Worm (Caenorhabditis elegans) whole organism, L2 larva: Measurements from ENCODE around the gene K08D9.6.

Experiments
- C34F6.9 ChIP-seq: fragments of 150-350 bp; optimal IDR thresholded peaks from 2 replicates; lab custom pipeline; 2014; ENCODE audit warnings: missing biosample characterization, missing genetic modification characterization
- F13H6.1 ChIP-seq: sonication (generic microtip); optimal IDR thresholded peaks from 2 replicates; lab custom pipeline; 2016; ENCODE audit warnings: missing genetic modification characterization, missing compliant biosample characterization
- R02D3.7 ChIP-seq: fragments of 150-350 bp; optimal IDR thresholded peaks from 2 replicates; lab custom pipeline; 2014; ENCODE audit warnings: missing biosample characterization, missing genetic modification characterization
- Y55F3AM.14 ChIP-seq: fragments of 200-800 bp; sonication (Bioruptor generic); optimal IDR thresholded peaks from 2 replicates; lab custom pipeline; 2018; ENCODE audit warnings: mild to moderate bottlenecking, missing genetic modification characterization, missing compliant biosample characterization
- ZK546.5 ChIP-seq: sonication (generic microtip); optimal IDR thresholded peaks from 2 replicates; lab custom pipeline; 2017; ENCODE audit warnings: missing biosample characterization, missing genetic modification characterization
- alr-1 ChIP-seq: fragments of 150-350 bp; optimal IDR thresholded peaks from 2 replicates; lab custom pipeline; 2014; ENCODE audit warnings: missing biosample characterization, missing genetic modification characterization
- aly-2 ChIP-seq: fragments of 150-350 bp; optimal IDR thresholded peaks from 2 replicates; lab custom pipeline; 2014; ENCODE audit warnings: missing biosample characterization, missing genetic modification characterization
- blmp-1 ChIP-seq: sonication (generic microtip); optimal IDR thresholded peaks from 2 replicates; lab custom pipeline; 2017; ENCODE audit warnings: missing genetic modification characterization, mild to moderate bottlenecking, missing compliant biosample characterization, antibody characterized with exemption, moderate library complexity; ENCODE audit not compliant: insufficient read depth
- ceh-16 ChIP-seq: fragments of 150-350 bp; optimal IDR thresholded peaks from 2 replicates; lab custom pipeline; 2014; ENCODE audit warnings: missing biosample characterization, missing genetic modification characterization
- ceh-82 ChIP-seq: fragments of 150-350 bp; optimal IDR thresholded peaks from 2 replicates; lab custom pipeline; 2014; ENCODE audit warnings: missing biosample characterization, missing genetic modification characterization
- crh-2 ChIP-seq: sonication (generic microtip); optimal IDR thresholded peaks from 2 replicates; lab custom pipeline; 2017; ENCODE audit warnings: missing biosample characterization, missing genetic modification characterization
- dmd-4 ChIP-seq: sonication (generic microtip); optimal IDR thresholded peaks from 2 replicates; lab custom pipeline; 2017; ENCODE audit warnings: missing biosample characterization, missing genetic modification characterization
- elt-3 ChIP-seq: sonication (generic microtip); optimal IDR thresholded peaks from 2 replicates; lab custom pipeline; 2017; ENCODE audit warnings: missing biosample characterization, missing genetic modification characterization
- fos-1 ChIP-seq: fragments of 150-350 bp; optimal IDR thresholded peaks from 2 replicates; lab custom pipeline; 2014; ENCODE audit warnings: missing biosample characterization, missing genetic modification characterization
- gmeb-1 ChIP-seq: fragments of 150-350 bp; optimal IDR thresholded peaks from 2 replicates; lab custom pipeline; 2014; ENCODE audit warnings: missing biosample characterization, missing genetic modification characterization
- lin-11 ChIP-seq: fragments of 150-350 bp; sonication (generic microtip); optimal IDR thresholded peaks from 2 replicates; lab custom pipeline; 2014; ENCODE audit warnings: missing biosample characterization, missing genetic modification characterization, inconsistent platforms, mixed read lengths
- lin-13 ChIP-seq: fragments of 150-350 bp; optimal IDR thresholded peaks from 2 replicates; lab custom pipeline; 2014; ENCODE audit warnings: missing biosample characterization, missing genetic modification reagents, missing genetic modification characterization
- lin-39 ChIP-seq: fragments of 150-350 bp; optimal IDR thresholded peaks from 2 replicates; lab custom pipeline; 2014; ENCODE audit warnings: missing biosample characterization, missing genetic modification reagents, missing genetic modification characterization
- lsy-2 ChIP-seq, 2 experiments: fragments of 150-350 bp in 1 of 2; sonication (generic microtip) in 1 of 2; optimal IDR thresholded peaks; 2 replicates each; lab custom pipeline; 2014 to 2017; ENCODE audit warnings: missing biosample characterization in 2 of 2, missing genetic modification characterization in 2 of 2
- mab-5 ChIP-seq: fragments of 150-350 bp; optimal IDR thresholded peaks from 2 replicates; lab custom pipeline; 2014; ENCODE audit warnings: missing biosample characterization, missing genetic modification characterization
- mbf-1 ChIP-seq: sonication (generic microtip); optimal IDR thresholded peaks from 2 replicates; lab custom pipeline; 2017; ENCODE audit warnings: missing biosample characterization, missing genetic modification characterization
- mdl-1 ChIP-seq, 2 experiments: fragments of 150-350 bp in 1 of 2; sonication (generic microtip) in 1 of 2; optimal IDR thresholded peaks; 2 replicates each; lab custom pipeline; 2017; ENCODE audit warnings: missing biosample characterization in 2 of 2, missing genetic modification characterization in 2 of 2
- nhr-11 ChIP-seq: fragments of 150-350 bp; optimal IDR thresholded peaks from 2 replicates; lab custom pipeline; 2014; ENCODE audit warnings: missing biosample characterization, missing genetic modification characterization
- nhr-12 ChIP-seq: fragments of 150-350 bp; optimal IDR thresholded peaks from 2 replicates; lab custom pipeline; 2014; ENCODE audit warnings: missing biosample characterization, missing genetic modification characterization
- nhr-129 ChIP-seq: fragments of 150-350 bp; optimal IDR thresholded peaks from 2 replicates; lab custom pipeline; 2014; ENCODE audit warnings: missing biosample characterization, missing genetic modification characterization
- nhr-21 ChIP-seq: fragments of 150-350 bp; optimal IDR thresholded peaks from 2 replicates; lab custom pipeline; 2014; ENCODE audit warnings: missing biosample characterization, missing genetic modification characterization
- nhr-237 ChIP-seq: fragments of 150-350 bp; optimal IDR thresholded peaks from 2 replicates; lab custom pipeline; 2014; ENCODE audit warnings: missing biosample characterization, missing genetic modification characterization
- nhr-25 ChIP-seq: fragments of 150-350 bp; sonication (generic microtip); optimal IDR thresholded peaks from 3 replicates; lab custom pipeline; 2014; ENCODE audit warnings: missing biosample characterization, missing genetic modification characterization
- nhr-6 ChIP-seq: fragments of 150-350 bp; optimal IDR thresholded peaks from 2 replicates; lab custom pipeline; 2014; ENCODE audit warnings: missing biosample characterization, missing genetic modification characterization
- nhr-77 ChIP-seq: fragments of 150-350 bp; optimal IDR thresholded peaks from 2 replicates; lab custom pipeline; 2014; ENCODE audit warnings: missing biosample characterization, missing genetic modification characterization
- peb-1 ChIP-seq: fragments of 150-350 bp; optimal IDR thresholded peaks from 2 replicates; lab custom pipeline; 2014; ENCODE audit warnings: missing biosample characterization, missing genetic modification characterization
- sem-4 ChIP-seq: fragments of 150-350 bp; optimal IDR thresholded peaks from 2 replicates; lab custom pipeline; 2014; ENCODE audit warnings: missing biosample characterization, missing genetic modification reagents, missing genetic modification characterization
- skn-1 ChIP-seq: sonication (generic microtip); optimal IDR thresholded peaks from 2 replicates; lab custom pipeline; 2017; ENCODE audit warnings: missing biosample characterization, missing genetic modification characterization
- sma-3 ChIP-seq: sonication (generic microtip); optimal IDR thresholded peaks from 2 replicates; lab custom pipeline; 2016; ENCODE audit warnings: missing genetic modification reagents, missing genetic modification characterization, missing compliant biosample characterization
- sma-9 ChIP-seq, 2 experiments: fragments of 150-350 bp in 1 of 2; sonication (generic microtip) in 1 of 2; optimal IDR thresholded peaks; 2 replicates each; lab custom pipeline; 2014 to 2016; ENCODE audit warnings: missing genetic modification characterization in 2 of 2, mild to moderate bottlenecking in 1 of 2, missing biosample characterization in 1 of 2, missing compliant biosample characterization in 1 of 2, missing genetic modification reagents in 1 of 2, moderate library complexity in 1 of 2
- unc-39 ChIP-seq: fragments of 150-350 bp; optimal IDR thresholded peaks from 2 replicates; lab custom pipeline; 2014; ENCODE audit warnings: missing biosample characterization, missing genetic modification characterization
- unc-55 ChIP-seq: fragments of 150-350 bp; sonication (generic microtip); optimal IDR thresholded peaks from 3 replicates; lab custom pipeline; 2014; ENCODE audit warnings: missing biosample characterization, missing genetic modification reagents, missing genetic modification characterization
- unc-62 ChIP-seq: fragments of 150-350 bp; optimal IDR thresholded peaks from 2 replicates; lab custom pipeline; 2014; ENCODE audit warnings: missing biosample characterization, missing genetic modification reagents, missing genetic modification characterization
- zag-1 ChIP-seq: fragments of 150-350 bp; optimal IDR thresholded peaks from 2 replicates; lab custom pipeline; 2014; ENCODE audit warnings: missing biosample characterization, missing genetic modification characterization
- ztf-1 ChIP-seq: fragments of 200-800 bp; sonication (Bioruptor generic); conservative IDR thresholded peaks from 2 replicates; pipeline ENCODE4 v1.3.6; 2022; ENCODE audit warnings: missing genetic modification characterization, missing compliant biosample characterization
- ztf-11 ChIP-seq: sonication (generic microtip); optimal IDR thresholded peaks from 2 replicates; lab custom pipeline; 2017; ENCODE audit warnings: missing biosample characterization, missing genetic modification characterization
- ztf-4 ChIP-seq: fragments of 150-350 bp; optimal IDR thresholded peaks from 2 replicates; lab custom pipeline; 2014; ENCODE audit warnings: missing biosample characterization, missing genetic modification characterization

The K08D9.6 gene

DNA sequence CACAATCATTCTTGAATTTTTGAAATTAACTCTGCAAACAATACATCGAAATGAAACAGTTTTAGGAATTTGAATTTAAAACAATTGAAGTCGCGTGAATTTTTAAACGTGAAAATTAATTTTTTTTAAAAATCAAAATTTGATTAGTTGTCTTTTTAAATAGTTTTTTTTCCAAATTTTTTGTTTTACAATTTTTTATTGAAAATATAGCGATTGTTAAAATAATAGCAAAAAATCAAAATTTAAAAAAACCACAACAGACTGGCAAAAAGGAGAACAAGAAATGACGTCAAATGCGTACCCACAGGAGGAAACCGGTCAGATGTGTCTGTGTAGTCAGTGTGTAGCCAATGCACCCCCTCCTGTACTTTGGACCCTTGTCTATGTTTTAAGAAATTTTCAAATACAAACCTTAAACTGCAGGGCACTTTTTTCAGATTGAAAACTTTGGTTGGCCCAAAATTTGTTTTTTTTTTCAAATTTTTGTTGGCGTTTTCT lies 37.9 kb downstream of the K08D9.6 start, which contains the start of the genes Y73C8B.1 and Y73C8B.5 (continued):
- TF ChIP-seq sma-9 (GFP tag; optimal IDR thresholded peaks at IDR 0.05; lab: Kevin White, UChicago) (peak; percentile 34), sma-9 (tag; optimal IDR thresholded peaks at IDR 0.05; lab: Kevin White, UChicago) (no peak), dmd-4 (tag; lab: Kevin White, UChicago) (no peak), nhr-77 (no peak)

DNA sequence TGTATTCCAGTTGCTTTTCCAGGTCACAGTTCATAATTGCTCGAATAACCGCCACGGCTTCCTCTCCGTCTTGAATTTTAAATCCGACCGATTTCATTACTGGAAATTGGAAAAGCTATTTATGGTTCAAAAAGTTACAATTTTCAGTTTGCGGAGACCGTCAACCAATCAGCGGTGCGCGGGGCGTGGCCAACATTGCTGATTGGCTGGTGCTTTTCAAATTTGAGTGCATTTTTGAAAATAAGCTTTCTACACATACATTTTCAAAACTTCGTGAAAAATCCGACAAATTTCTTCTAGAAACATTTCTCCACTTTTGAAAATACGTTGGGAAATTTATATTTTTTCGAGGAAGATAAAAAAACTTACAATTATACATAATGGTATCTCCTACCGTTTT lies 39.0 kb downstream of the K08D9.6 start:
- no peak for TF ChIP-seq mdl-1 (tag; optimal IDR thresholded peaks at IDR 0.05; lab: Kevin White, UChicago)
- TF ChIP-seq sma-3 (GFP tag; lab: Kevin White, UChicago), result no peak
- TF ChIP-seq ztf-1 (GFP tag; lab: Robert Waterston, UW), result no peak
- TF ChIP-seq ceh-82 (tag; lab: Kevin White, UChicago), result no peak
- TF ChIP-seq aly-2 (tag; lab: Kevin White, UChicago), result no peak
- no peak for TF ChIP-seq peb-1

DNA sequence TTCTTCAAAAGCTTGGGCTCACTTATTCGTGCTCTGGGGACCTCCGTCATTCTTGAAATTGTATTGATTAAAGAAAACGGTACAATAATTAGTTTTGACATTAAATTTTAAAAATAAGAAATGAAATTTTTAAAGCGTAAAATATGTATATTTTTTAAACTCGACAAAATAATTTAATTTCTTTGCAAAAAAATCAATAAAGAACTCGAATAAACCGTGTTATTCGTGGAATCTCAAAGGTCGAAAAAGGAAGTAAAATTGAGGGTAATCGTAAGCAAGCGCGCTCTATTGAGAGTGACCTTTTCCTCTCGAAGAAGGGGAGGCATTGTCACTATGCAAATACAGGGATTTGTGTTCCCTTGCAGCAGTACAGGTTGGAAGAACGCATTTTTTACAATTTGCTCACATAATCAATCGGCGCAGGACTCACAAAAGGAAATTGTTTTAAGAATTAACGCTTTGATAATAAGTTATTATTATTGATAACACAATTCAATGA lies 39.8 kb downstream of the K08D9.6 start, which contains the start of gene Y73C8B.2:
TSS of gene Y73C8B.2 (minus strand) at position 51 of the 499 bp plus-strand sequence.
- TF ChIP-seq nhr-11 (tag; lab: Kevin White, UChicago) (no peak), lin-13 (GFP tag; lab: Kevin White, UChicago) (no peak), fos-1 (tag; lab: Kevin White, UChicago) (peak; percentile 70), F13H6.1 (tag; lab: Kevin White, UChicago) (peak; percentile 27), aly-2 (tag; lab: Kevin White, UChicago) (no peak), lin-11 (no peak), gmeb-1 (peak; percentile 7), nhr-21 (tag; lab: Kevin White, UChicago) (peak; percentile 1), zag-1 (tag; lab: Kevin White, UChicago) (no peak), crh-2 (peak; percentile 27), R02D3.7 (tag; lab: Kevin White, UChicago) (no peak), alr-1 (no peak), elt-3 (tag; lab: Kevin White, UChicago) (no peak), lin-39 (tag; lab: Kevin White, UChicago) (no peak), C34F6.9 (tag; lab: Kevin White, UChicago) (peak; percentile 54), ZK546.5 (no peak), ztf-11 (no peak), ztf-4 (peak; percentile 0), Y55F3AM.14 (no peak), ztf-1 (GFP tag; lab: Robert Waterston, UW) (no peak), peb-1 (no peak), mab-5 (tag; lab: Kevin White, UChicago) (no peak), unc-55 (peak; percentile 20), nhr-77 (no peak), mbf-1 (tag; lab: Kevin White, UChicago) (no peak), skn-1 (no peak), unc-39 (tag; lab: Kevin White, UChicago) (no peak), sma-3 (GFP tag; lab: Kevin White, UChicago) (no peak), nhr-129 (tag; lab: Kevin White, UChicago) (peak; percentile 39), ceh-16 (tag; lab: Kevin White, UChicago) (no peak), nhr-25 (tag; lab: Kevin White, UChicago) (peak; percentile 54), nhr-12 (tag; lab: Kevin White, UChicago) (no peak), nhr-6 (no peak), blmp-1 (tag; lab: Kevin White, UChicago) (no peak), sem-4 (tag; lab: Kevin White, UChicago) (no peak), lsy-2 (tag; optimal IDR thresholded peaks at IDR 0.05; lab: Kevin White, UChicago) (peak in 1 of 2 experiments; percentile 62), unc-62 (GFP tag; lab: Kevin White, UChicago) (no peak), nhr-237 (tag; lab: Kevin White, UChicago) (no peak)
